Fruit fly (Drosophila melanogaster) whole organism, embryonic: ENCODE measurements around the gene CG13114.
A peak's percentile ranks its signal among the peaks of the same experiment; 100 is the strongest.

Experiments used
- Atf-2 ChIP-seq: fragments of 200-800 bp; sonication (Bioruptor generic); optimal IDR thresholded peaks from 2 replicates; lab custom pipeline; 2016; ENCODE audit warnings: missing biosample characterization, missing genetic modification characterization
- BEAF-32 ChIP-seq: fragments of 200-800 bp; sonication (Bioruptor generic); optimal IDR thresholded peaks from 3 replicates; lab custom pipeline; 2017; ENCODE audit warnings: missing biosample characterization, missing genetic modification characterization, mild to moderate bottlenecking, moderate library complexity, missing genetic modification reagents
- Blimp-1 ChIP-seq: fragments of 200-800 bp; sonication (Bioruptor generic); optimal IDR thresholded peaks from 3 replicates; lab custom pipeline; 2018; ENCODE audit warnings: missing biosample characterization, missing genetic modification characterization, mild to moderate bottlenecking, moderate library complexity, missing genetic modification reagents
- CG11723 ChIP-seq: fragments of 200-800 bp; sonication (Bioruptor generic); optimal IDR thresholded peaks from 2 replicates; lab custom pipeline; 2017; ENCODE audit warnings: missing biosample characterization, mild to moderate bottlenecking, missing genetic modification characterization
- CG12071 ChIP-seq: fragments of 200-800 bp; sonication (Bioruptor generic); optimal IDR thresholded peaks from 3 replicates; lab custom pipeline; 2018; ENCODE audit warnings: missing biosample characterization, mild to moderate bottlenecking, missing genetic modification characterization
- CG12391 ChIP-seq: fragments of 200-800 bp; sonication (Bioruptor generic); optimal IDR thresholded peaks from 3 replicates; lab custom pipeline; 2018; ENCODE audit warnings: missing biosample characterization, mild to moderate bottlenecking, missing genetic modification characterization, moderate library complexity
- CG13287 ChIP-seq: fragments of 200-800 bp; sonication (Bioruptor generic); IDR thresholded peaks from 2 replicates; pipeline ENCODE4 v1.3.6; 2022; ENCODE audit warnings: missing biosample characterization, missing genetic modification characterization; ENCODE audit not compliant: partially characterized antibody
- CG13775 ChIP-seq: fragments of 200-800 bp; sonication (Bioruptor generic); optimal IDR thresholded peaks from 3 replicates; lab custom pipeline; 2017; ENCODE audit warnings: missing biosample characterization, mild to moderate bottlenecking, missing genetic modification characterization
- CG14667 ChIP-seq: fragments of 200-800 bp; sonication (Bioruptor generic); IDR thresholded peaks from 2 replicates; pipeline ENCODE4 v1.3.6; 2022; ENCODE audit warnings: missing biosample characterization, missing genetic modification characterization
- CG15269 ChIP-seq: fragments of 200-800 bp; sonication (Bioruptor generic); optimal IDR thresholded peaks from 2 replicates; lab custom pipeline; 2018; ENCODE audit warnings: missing biosample characterization, mild to moderate bottlenecking, missing genetic modification characterization, moderate library complexity
- CG16779 ChIP-seq: fragments of 200-800 bp; sonication (Bioruptor generic); IDR thresholded peaks from 2 replicates; pipeline ENCODE4 v1.3.6; 2022; ENCODE audit warnings: missing biosample characterization, missing genetic modification characterization
- CG16815 ChIP-seq: fragments of 200-800 bp; sonication (Bioruptor generic); optimal IDR thresholded peaks from 3 replicates; lab custom pipeline; 2017; ENCODE audit warnings: missing biosample characterization, mild to moderate bottlenecking, missing genetic modification characterization
- CG17186 ChIP-seq: fragments of 200-800 bp; sonication (Bioruptor generic); optimal IDR thresholded peaks from 3 replicates; lab custom pipeline; 2017; ENCODE audit warnings: missing biosample characterization, missing genetic modification reagents, missing genetic modification characterization
- CG17568 ChIP-seq: fragments of 200-800 bp; sonication (Bioruptor generic); optimal IDR thresholded peaks from 2 replicates; lab custom pipeline; 2018; ENCODE audit warnings: missing biosample characterization, mild to moderate bottlenecking, missing genetic modification characterization, moderate library complexity
- CG17829 ChIP-seq: fragments of 200-800 bp; optimal IDR thresholded peaks from 2 replicates; lab custom pipeline; 2019; ENCODE audit warnings: missing biosample characterization, mild to moderate bottlenecking, missing genetic modification characterization, moderate library complexity
- CG2712 ChIP-seq: fragments of 200-800 bp; optimal IDR thresholded peaks from 3 replicates; lab custom pipeline; 2019; ENCODE audit warnings: missing biosample characterization, mild to moderate bottlenecking, missing genetic modification characterization, moderate library complexity
- CG31224 ChIP-seq: fragments of 200-800 bp; sonication (Bioruptor generic); IDR thresholded peaks from 2 replicates; pipeline ENCODE4 v1.3.6; 2022; ENCODE audit warnings: missing biosample characterization, missing genetic modification characterization
- CG31388 ChIP-seq: fragments of 200-800 bp; sonication (Bioruptor generic); optimal IDR thresholded peaks from 2 replicates; lab custom pipeline; 2016; ENCODE audit warnings: missing biosample characterization, missing genetic modification characterization
- CG34422 ChIP-seq: fragments of 200-800 bp; sonication (Bioruptor generic); IDR thresholded peaks from 3 replicates; pipeline ENCODE4 v1.3.6; 2022; ENCODE audit warnings: missing biosample characterization, missing genetic modification characterization
- CG3847 ChIP-seq: fragments of 200-800 bp; sonication (Bioruptor generic); IDR thresholded peaks from 2 replicates; pipeline ENCODE4 v1.3.6; 2022; ENCODE audit warnings: missing biosample characterization, missing genetic modification characterization
- CG8478 ChIP-seq: fragments of >200 bp; optimal IDR thresholded peaks from 2 replicates; lab custom pipeline; 2018
- CG9609 ChIP-seq: fragments of 200-800 bp; sonication (Bioruptor generic); optimal IDR thresholded peaks from 3 replicates; lab custom pipeline; 2016; ENCODE audit warnings: missing biosample characterization, missing genetic modification characterization
- CG9817 ChIP-seq: fragments of 200-800 bp; sonication (Bioruptor generic); optimal IDR thresholded peaks from 2 replicates; lab custom pipeline; 2018; ENCODE audit warnings: missing biosample characterization, mild to moderate bottlenecking, missing genetic modification characterization, moderate library complexity
- D19A ChIP-seq: fragments of 200-800 bp; optimal IDR thresholded peaks from 3 replicates; lab custom pipeline; 2019; ENCODE audit warnings: missing biosample characterization, mild to moderate bottlenecking, missing genetic modification characterization, moderate library complexity
- E2f2 ChIP-seq: fragments of 200-800 bp; sonication (Bioruptor generic); IDR thresholded peaks from 2 replicates; pipeline ENCODE4 v1.3.6; 2022; ENCODE audit warnings: missing biosample characterization, missing genetic modification characterization
- H2.0 ChIP-seq: fragments of 200-800 bp; sonication (Bioruptor generic); IDR thresholded peaks from 2 replicates; pipeline ENCODE4 v1.3.6; 2022; ENCODE audit warnings: missing biosample characterization, missing genetic modification characterization
- Hr51 ChIP-seq, 2 experiments: fragments of 200-800 bp; sonication (Bioruptor generic); optimal IDR thresholded peaks; 2 replicates in 1 of 2; 3 replicates in 1 of 2; lab custom pipeline; 2016 to 2018; ENCODE audit warnings: missing biosample characterization in 2 of 2, missing genetic modification characterization in 2 of 2, mild to moderate bottlenecking in 1 of 2, moderate library complexity in 1 of 2
- Hr78 ChIP-seq, 2 experiments: fragments of 200-800 bp in 1 of 2; fragments of >200 bp in 1 of 2; sonication (Bioruptor generic) in 1 of 2; optimal IDR thresholded peaks; 2 replicates each; lab custom pipeline; 2017 to 2019; ENCODE audit warnings: missing biosample characterization in 2 of 2, missing genetic modification characterization in 2 of 2, mild to moderate bottlenecking in 1 of 2, moderate library complexity in 1 of 2
- Neu2 ChIP-seq: fragments of 200-800 bp; sonication (Bioruptor generic); optimal IDR thresholded peaks from 3 replicates; lab custom pipeline; 2016; ENCODE audit warnings: missing biosample characterization, missing genetic modification characterization, borderline replicate concordance
- Nf-YB ChIP-seq: fragments of 200-800 bp; sonication (Bioruptor generic); optimal IDR thresholded peaks from 3 replicates; lab custom pipeline; 2019; ENCODE audit warnings: missing biosample characterization, mild to moderate bottlenecking, missing genetic modification characterization, moderate library complexity
- PHDP ChIP-seq: fragments of 200-800 bp; sonication (Bioruptor generic); optimal IDR thresholded peaks from 3 replicates; lab custom pipeline; 2018; ENCODE audit warnings: missing biosample characterization, mild to moderate bottlenecking, missing genetic modification characterization, moderate library complexity
- Vsx1 ChIP-seq: fragments of 200-800 bp; sonication (Bioruptor generic); optimal IDR thresholded peaks from 2 replicates; lab custom pipeline; 2017; ENCODE audit warnings: missing biosample characterization, mild to moderate bottlenecking, missing genetic modification characterization, missing genetic modification reagents
- Xrp1 ChIP-seq: fragments of 200-800 bp; sonication (Bioruptor generic); IDR thresholded peaks from 2 replicates; pipeline ENCODE4 v1.3.6; 2022; ENCODE audit warnings: missing biosample characterization, missing genetic modification characterization
- ap ChIP-seq: fragments of 200-800 bp; sonication (Bioruptor generic); IDR thresholded peaks from 2 replicates; pipeline ENCODE4 v1.3.6; 2022; ENCODE audit warnings: missing biosample characterization, missing genetic modification characterization
- bbx ChIP-seq: fragments of 200-800 bp; sonication (Bioruptor generic); IDR thresholded peaks from 2 replicates; pipeline ENCODE4 v1.3.6; 2022; ENCODE audit warnings: missing biosample characterization, missing genetic modification characterization; ENCODE audit not compliant: partially characterized antibody
- cad ChIP-seq: fragments of >200 bp; optimal IDR thresholded peaks from 2 replicates; lab custom pipeline; 2017; ENCODE audit warnings: missing biosample characterization, missing genetic modification characterization
- ci ChIP-seq: fragments of 200-800 bp; sonication (Bioruptor generic); IDR thresholded peaks from 3 replicates; pipeline ENCODE4 v1.3.6; 2022; ENCODE audit warnings: missing biosample characterization, missing genetic modification characterization
- crp ChIP-seq, 2 experiments: fragments of 200-800 bp; sonication (Bioruptor generic); optimal IDR thresholded peaks; 2 replicates in 1 of 2; 3 replicates in 1 of 2; lab custom pipeline; 2017; ENCODE audit warnings: missing biosample characterization in 2 of 2, missing genetic modification characterization in 2 of 2, mild to moderate bottlenecking in 1 of 2, moderate library complexity in 1 of 2
- gro ChIP-seq: fragments of 200-800 bp; sonication (Bioruptor generic); optimal IDR thresholded peaks from 2 replicates; lab custom pipeline; 2016; ENCODE audit warnings: missing biosample characterization, missing genetic modification characterization
- hth ChIP-seq: fragments of >200 bp; optimal IDR thresholded peaks from 2 replicates; lab custom pipeline; 2017; ENCODE audit warnings: inconsistent platforms
- ind ChIP-seq: fragments of 200-800 bp; sonication (Bioruptor generic); optimal IDR thresholded peaks from 3 replicates; lab custom pipeline; 2016; ENCODE audit warnings: missing biosample characterization, missing genetic modification characterization
- jing ChIP-seq: fragments of 200-800 bp; sonication (Bioruptor generic); optimal IDR thresholded peaks from 2 replicates; lab custom pipeline; 2018; ENCODE audit warnings: missing biosample characterization, mild to moderate bottlenecking, missing genetic modification characterization
- salm ChIP-seq: fragments of 200-800 bp; sonication (Bioruptor generic); optimal IDR thresholded peaks from 2 replicates; lab custom pipeline; 2018; ENCODE audit warnings: missing biosample characterization, mild to moderate bottlenecking, missing genetic modification characterization
- sc ChIP-seq, 3 experiments: fragments of >200 bp in 2 of 3; fragments of 200-800 bp in 1 of 3; sonication (Bioruptor generic) in 1 of 3; optimal IDR thresholded peaks; 2 replicates in 2 of 3; 3 replicates in 1 of 3; lab custom pipeline; 2017; ENCODE audit warnings: mild to moderate bottlenecking in 1 of 3, missing biosample characterization in 1 of 3, missing genetic modification characterization in 1 of 3, missing genetic modification reagents in 1 of 3
- slou ChIP-seq: fragments of 200-800 bp; sonication (Bioruptor generic); optimal IDR thresholded peaks from 3 replicates; lab custom pipeline; 2016; ENCODE audit warnings: missing biosample characterization, missing genetic modification characterization
- trh ChIP-seq: fragments of 200-800 bp; sonication (Bioruptor generic); optimal IDR thresholded peaks from 2 replicates; lab custom pipeline; 2016; ENCODE audit warnings: missing biosample characterization, missing genetic modification characterization
- usp ChIP-seq: fragments of >200 bp; optimal IDR thresholded peaks from 2 replicates; lab custom pipeline; 2017; ENCODE audit warnings: missing biosample characterization, missing genetic modification characterization
- yki ChIP-seq: fragments of >200 bp; optimal IDR thresholded peaks from 3 replicates; lab custom pipeline; 2018
- z ChIP-seq: fragments of 200-800 bp; sonication (Bioruptor generic); IDR thresholded peaks from 3 replicates; pipeline ENCODE4 v1.3.6; 2022; ENCODE audit warnings: missing biosample characterization, missing genetic modification characterization

CG13114 gene

dm6 chr2L:9594625-9595300 lies 49.2 kb downstream of the CG13114 start (continued):
- no peak for TF ChIP-seq sc (optimal IDR thresholded peaks at IDR 0.05; lab: Kevin White, UChicago)
- peak; percentile 15 for TF ChIP-seq sc (GFP tag; optimal IDR thresholded peaks at IDR 0.05; lab: Kevin White, UChicago)
- TF ChIP-seq CG13775 (GFP tag; lab: Kevin White, UChicago), result peak; percentile 44
- no peak for TF ChIP-seq hth (lab: Kevin White, UChicago)
- no peak for TF ChIP-seq CG31224
- TF ChIP-seq CG12071 (GFP tag; lab: Kevin White, UChicago), result no peak
- no peak for TF ChIP-seq gro (GFP tag; lab: Kevin White, UChicago)
- peak; percentile 51; the same call in 1 of the 3 replicates for TF ChIP-seq CG34422 (GFP tag; lab: Robert Waterston, UW)
- TF ChIP-seq CG9817 (tag; lab: Kevin White, UChicago), result no peak
- no peak for TF ChIP-seq ind (GFP tag; lab: Kevin White, UChicago)
- TF ChIP-seq Atf-2, result no peak
- no peak for TF ChIP-seq CG13287 (GFP tag; lab: Robert Waterston, UW)
- TF ChIP-seq CG16779, result no peak
- no peak for TF ChIP-seq Vsx1 (GFP tag; lab: Kevin White, UChicago)
- TF ChIP-seq CG2712 (tag; lab: Kevin White, UChicago), result peak; percentile 85
- TF ChIP-seq crp (GFP tag; optimal IDR thresholded peaks at IDR 0.05; lab: Kevin White, UChicago), result no peak
- peak in 1 of 2 experiments; percentile 20 for TF ChIP-seq Hr51 (GFP tag; optimal IDR thresholded peaks at IDR 0.05; lab: Kevin White, UChicago)
- peak; percentile 29; the same call in 1 of the 2 replicates for TF ChIP-seq E2f2 (GFP tag; lab: Robert Waterston, UW)
- no peak for TF ChIP-seq z (GFP tag; lab: Robert Waterston, UW)
- TF ChIP-seq CG17829, result peak; percentile 80
- TF ChIP-seq CG12391 (tag; lab: Kevin White, UChicago), result peak; percentile 61
- TF ChIP-seq cad (GFP tag; lab: Kevin White, UChicago), result no peak
- TF ChIP-seq D19A (tag; lab: Kevin White, UChicago), result peak; percentile 68
- TF ChIP-seq usp (GFP tag; lab: Kevin White, UChicago), result no peak
- no peak for TF ChIP-seq CG17186 (GFP tag; lab: Kevin White, UChicago)
- 0 out of 2 replicates have a peak, but pooled peaks have one; percentile 14 for TF ChIP-seq H2.0 (GFP tag; lab: Robert Waterston, UW)
- TF ChIP-seq Hr78 (GFP tag; optimal IDR thresholded peaks at IDR 0.05; lab: Kevin White, UChicago), result no peak
- TF ChIP-seq Neu2 (GFP tag; lab: Kevin White, UChicago), result no peak
- TF ChIP-seq Blimp-1 (GFP tag; lab: Kevin White, UChicago), result peak; percentile 71
- no peak for TF ChIP-seq CG9609 (GFP tag; lab: Kevin White, UChicago)
- peak; percentile 39 for TF ChIP-seq CG16815 (GFP tag; lab: Kevin White, UChicago)
- no peak for TF ChIP-seq yki (lab: Kevin White, UChicago)
- no peak for TF ChIP-seq CG11723 (GFP tag; lab: Kevin White, UChicago)
- TF ChIP-seq CG3847 (GFP tag; lab: Robert Waterston, UW), result no peak; the same call in 1 of the 2 replicates
- TF ChIP-seq PHDP (tag; lab: Kevin White, UChicago), result no peak
- no peak for TF ChIP-seq CG15269 (tag; lab: Kevin White, UChicago)
- no peak for TF ChIP-seq bbx (GFP tag; lab: Robert Waterston, UW)
- 0 out of 2 replicates have a peak, but pooled peaks have one; percentile 13 for TF ChIP-seq CG14667 (GFP tag; lab: Robert Waterston, UW)
- TF ChIP-seq Xrp1 (GFP tag; lab: Robert Waterston, UW), result peak; percentile 84
- no peak for TF ChIP-seq CG31388 (GFP tag; lab: Kevin White, UChicago)
- no peak for TF ChIP-seq trh (GFP tag; lab: Kevin White, UChicago)
- peak; percentile 6 for TF ChIP-seq Nf-YB (GFP tag; lab: Kevin White, UChicago)
- no peak for TF ChIP-seq CG8478
- no peak for TF ChIP-seq slou (GFP tag; lab: Kevin White, UChicago)
- no peak for TF ChIP-seq salm
- no peak for TF ChIP-seq jing (GFP tag; lab: Kevin White, UChicago)
- TF ChIP-seq ap (GFP tag; lab: Robert Waterston, UW), result peak; percentile 45
- no peak for TF ChIP-seq BEAF-32 (GFP tag; lab: Kevin White, UChicago)
- TF ChIP-seq ci (GFP tag; lab: Robert Waterston, UW), result 0 out of 3 replicates have a peak, but pooled peaks have one; percentile 35
- TF ChIP-seq CG17568, result no peak
